Worm (Caenorhabditis elegans): ENCODE results near the gene F43C11.6.

- TF ChIP-seq nhr-111 (GFP tag; optimal IDR thresholded peaks at IDR 0.05), result no peak
- no peak for TF ChIP-seq nhr-102 (tag; optimal IDR thresholded peaks at IDR 0.05)
- TF ChIP-seq lsy-2 (tag; optimal IDR thresholded peaks at IDR 0.05), result no peak
- no peak for TF ChIP-seq lin-13 (GFP tag; optimal IDR thresholded peaks at IDR 0.05)
Measured at ce11 chrII:2356795-2357194, 14.6 kb downstream of the F43C11.6 start, which contains the start of gene F43C11.1.

Data from whole organism, L4 larva.